Worm (Caenorhabditis elegans) whole organism, mixed stage, embryonic: ENCODE data around the gene C11H1.9.

Experiments
- lsy-2 ChIP-seq: fragments of 150-350 bp; optimal IDR thresholded peaks from 2 replicates; lab custom pipeline; 2014; ENCODE audit warnings: missing biosample characterization, missing genetic modification characterization
- pha-4 ChIP-seq: fragments of 150-350 bp; optimal IDR thresholded peaks from 2 replicates; lab custom pipeline; 2018; ENCODE audit warnings: missing biosample characterization, missing genetic modification reagents, missing genetic modification characterization

ce11 chrX:14359571-14359970 is 39.4 kb upstream of the C11H1.9 start:
- TF ChIP-seq lsy-2 (tag; lab: Kevin White, UChicago) (no peak), pha-4 (no peak)
